Worm (Caenorhabditis elegans) whole organism, mixed stage, embryonic: ENCODE data around the gene cah-3.

Source experiments
- M03D4.4 ChIP-seq: sonication (generic microtip); optimal IDR thresholded peaks from 2 replicates; lab custom pipeline; 2017; ENCODE audit warnings: mild to moderate bottlenecking, missing genetic modification characterization, missing compliant biosample characterization
- bed-3 ChIP-seq: fragments of 200-800 bp; sonication (Bioruptor generic); optimal IDR thresholded peaks from 3 replicates; lab custom pipeline; 2018; ENCODE audit warnings: mild to moderate bottlenecking, missing genetic modification characterization, moderate library complexity, missing compliant biosample characterization
- blmp-1 ChIP-seq: fragments of 150-350 bp; optimal IDR thresholded peaks from 2 replicates; lab custom pipeline; 2014; ENCODE audit warnings: missing biosample characterization, missing genetic modification characterization
- ceh-39 ChIP-seq: fragments of 150-350 bp; optimal IDR thresholded peaks from 2 replicates; lab custom pipeline; 2014; ENCODE audit warnings: missing biosample characterization, missing genetic modification characterization
- ceh-43 ChIP-seq: fragments of 200-800 bp; sonication (Bioruptor generic); optimal IDR thresholded peaks from 2 replicates; lab custom pipeline; 2018; ENCODE audit warnings: mild to moderate bottlenecking, missing genetic modification characterization, moderate library complexity, missing compliant biosample characterization
- ceh-83 ChIP-seq: fragments of 200-800 bp; sonication (Bioruptor generic); optimal IDR thresholded peaks from 2 replicates; lab custom pipeline; 2018; ENCODE audit warnings: mild to moderate bottlenecking, missing genetic modification characterization, missing compliant biosample characterization
- ces-1 ChIP-seq: fragments of 150-350 bp; optimal IDR thresholded peaks from 2 replicates; lab custom pipeline; 2014; ENCODE audit warnings: missing biosample characterization, missing genetic modification reagents, missing genetic modification characterization
- cnd-1 ChIP-seq: fragments of 200-800 bp; sonication (Bioruptor generic); optimal IDR thresholded peaks from 2 replicates; lab custom pipeline; 2018; ENCODE audit warnings: mild to moderate bottlenecking, missing genetic modification characterization, missing compliant biosample characterization
- drap-1 ChIP-seq: fragments of 200-800 bp; sonication (Bioruptor generic); optimal IDR thresholded peaks from 3 replicates; lab custom pipeline; 2018; ENCODE audit warnings: mild to moderate bottlenecking, missing genetic modification characterization, missing compliant biosample characterization
- elt-1 ChIP-seq: sonication (generic microtip); optimal IDR thresholded peaks from 2 replicates; lab custom pipeline; 2017; ENCODE audit warnings: missing genetic modification characterization, mild to moderate bottlenecking, missing compliant biosample characterization, antibody characterized with exemption, moderate library complexity, borderline replicate concordance; ENCODE audit not compliant: insufficient read depth
- elt-3 ChIP-seq: fragments of 150-350 bp; optimal IDR thresholded peaks from 2 replicates; lab custom pipeline; 2014; ENCODE audit warnings: missing biosample characterization, missing genetic modification characterization
- flh-1 ChIP-seq: fragments of 200-800 bp; sonication (Bioruptor generic); optimal IDR thresholded peaks from 2 replicates; lab custom pipeline; 2018; ENCODE audit warnings: mild to moderate bottlenecking, missing genetic modification characterization, moderate library complexity, missing compliant biosample characterization
- ham-2 ChIP-seq: fragments of 200-800 bp; sonication (Bioruptor generic); optimal IDR thresholded peaks from 2 replicates; lab custom pipeline; 2018; ENCODE audit warnings: mild to moderate bottlenecking, missing genetic modification characterization, missing compliant biosample characterization
- hlh-1 ChIP-seq: fragments of 150-350 bp; optimal IDR thresholded peaks from 2 replicates; lab custom pipeline; 2014; ENCODE audit warnings: missing biosample characterization, missing genetic modification reagents, missing genetic modification characterization
- lin-13 ChIP-seq: fragments of 150-350 bp; optimal IDR thresholded peaks from 2 replicates; lab custom pipeline; 2014; ENCODE audit warnings: missing biosample characterization, missing genetic modification characterization
- lin-32 ChIP-seq: fragments of 200-800 bp; sonication (Bioruptor generic); optimal IDR thresholded peaks from 2 replicates; lab custom pipeline; 2018; ENCODE audit warnings: mild to moderate bottlenecking, missing genetic modification characterization, missing compliant biosample characterization
- mab-5 ChIP-seq: fragments of 150-350 bp; optimal IDR thresholded peaks from 2 replicates; lab custom pipeline; 2014; ENCODE audit warnings: missing biosample characterization, missing genetic modification characterization
- mep-1 ChIP-seq: fragments of 150-350 bp; optimal IDR thresholded peaks from 2 replicates; lab custom pipeline; 2017; ENCODE audit warnings: missing biosample characterization, missing genetic modification reagents, missing genetic modification characterization, inconsistent platforms
- mls-2 ChIP-seq: sonication (generic microtip); optimal IDR thresholded peaks from 2 replicates; lab custom pipeline; 2016; ENCODE audit warnings: mild to moderate bottlenecking, missing genetic modification characterization, moderate library complexity, missing compliant biosample characterization
- nhr-12 ChIP-seq: fragments of 150-350 bp; optimal IDR thresholded peaks from 2 replicates; lab custom pipeline; 2014; ENCODE audit warnings: missing biosample characterization, missing genetic modification characterization
- nhr-237 ChIP-seq: fragments of 150-350 bp; optimal IDR thresholded peaks from 2 replicates; lab custom pipeline; 2014; ENCODE audit warnings: missing biosample characterization, missing genetic modification characterization
- nhr-28 ChIP-seq: fragments of 150-350 bp; optimal IDR thresholded peaks from 2 replicates; lab custom pipeline; 2014; ENCODE audit warnings: missing biosample characterization, missing genetic modification characterization
- pha-4 ChIP-seq: fragments of 150-350 bp; optimal IDR thresholded peaks from 2 replicates; lab custom pipeline; 2018; ENCODE audit warnings: missing biosample characterization, missing genetic modification reagents, missing genetic modification characterization
- snpc-4 ChIP-seq: fragments of 150-350 bp; optimal IDR thresholded peaks from 2 replicates; lab custom pipeline; 2014; ENCODE audit warnings: missing biosample characterization, missing genetic modification characterization
- sptf-1 ChIP-seq: sonication (generic microtip); optimal IDR thresholded peaks from 2 replicates; lab custom pipeline; 2017; ENCODE audit warnings: mild to moderate bottlenecking, missing genetic modification characterization, moderate library complexity, missing compliant biosample characterization
- unc-120 ChIP-seq: sonication (generic microtip); optimal IDR thresholded peaks from 2 replicates; lab custom pipeline; 2017; ENCODE audit warnings: missing genetic modification characterization, missing compliant biosample characterization; ENCODE audit not compliant: poor library complexity, severe bottlenecking
- unc-39 ChIP-seq: fragments of 150-350 bp; optimal IDR thresholded peaks from 2 replicates; lab custom pipeline; 2014; ENCODE audit warnings: missing biosample characterization, missing genetic modification characterization
- unc-62 ChIP-seq: fragments of 150-350 bp; optimal IDR thresholded peaks from 2 replicates; lab custom pipeline; 2014; ENCODE audit warnings: missing biosample characterization, missing genetic modification reagents, missing genetic modification characterization
- ztf-11 ChIP-seq: fragments of 150-350 bp; optimal IDR thresholded peaks from 2 replicates; lab custom pipeline; 2014; ENCODE audit warnings: missing biosample characterization, missing genetic modification characterization

cah-3 gene

ce11 chrX:16484681-16485080, 2.6 kb upstream of the cah-3 start:
- TF ChIP-seq ces-1 (peak; percentile 13), hlh-1 (tag; lab: Kevin White, UChicago) (no peak)
- TF ChIP-seq, all 35 proteins: peak for 1

ce11 chrX:16485322-16485721, 2.0 kb upstream of the cah-3 start:
- TF ChIP-seq ces-1 = peak; percentile 68
- no peak for TF ChIP-seq unc-62 (GFP tag; lab: Kevin White, UChicago)
- TF ChIP-seq, all 35 proteins: peak for 1

ce11 chrX:16490753-16491152, 3.5 kb downstream of the cah-3 start:
- TF ChIP-seq snpc-4 (tag; lab: Kevin White, UChicago) (no peak), elt-3 (tag; lab: Kevin White, UChicago) (no peak), hlh-1 (tag; lab: Kevin White, UChicago) (no peak)

ce11 chrX:16494630-16495029, 7.3 kb downstream of the cah-3 start, which contains the start of gene K05G3.2:
K05G3.2 (plus strand) TSS chrX:16494930.
- no peak for TF ChIP-seq drap-1 (GFP tag; lab: Kevin White, UChicago)
- no peak for TF ChIP-seq ham-2 (GFP tag; lab: Kevin White, UChicago)
- TF ChIP-seq flh-1 = no peak
- no peak for TF ChIP-seq ceh-39
- TF ChIP-seq nhr-237 = no peak
- no peak for TF ChIP-seq snpc-4 (tag; lab: Kevin White, UChicago)
- no peak for TF ChIP-seq unc-120 (tag; lab: Kevin White, UChicago)
- TF ChIP-seq mep-1 = no peak
- no peak for TF ChIP-seq blmp-1 (tag; lab: Kevin White, UChicago)

ce11 chrX:16501032-16501431, 13.8 kb downstream of the cah-3 start, which contains the start of gene K05G3.1:
K05G3.1 (plus strand) TSS chrX:16501332.
- TF ChIP-seq mab-5 (no peak), nhr-12 (tag; lab: Kevin White, UChicago) (no peak), ztf-11 (tag; lab: Kevin White, UChicago) (no peak), unc-62 (GFP tag; lab: Kevin White, UChicago) (no peak), ceh-39 (no peak), bed-3 (GFP tag; lab: Kevin White, UChicago) (no peak), ceh-43 (GFP tag; lab: Kevin White, UChicago) (no peak), lin-13 (no peak), sptf-1 (tag; lab: Kevin White, UChicago) (no peak), mls-2 (tag; lab: Kevin White, UChicago) (no peak), nhr-28 (no peak)

- TF ChIP-seq pha-4 (tag; lab: Kevin White, UChicago) = no peak
- TF ChIP-seq mls-2 (tag; lab: Kevin White, UChicago) = no peak
- TF ChIP-seq elt-1 (tag; lab: Kevin White, UChicago) = no peak
- no peak for TF ChIP-seq elt-3 (tag; lab: Kevin White, UChicago)
- no peak for TF ChIP-seq ztf-11 (tag; lab: Kevin White, UChicago)
- TF ChIP-seq ceh-83 (GFP tag; lab: Kevin White, UChicago) = no peak
- TF ChIP-seq lin-32 (GFP tag; lab: Kevin White, UChicago) = no peak
- TF ChIP-seq mep-1 = no peak
- no peak for TF ChIP-seq cnd-1 (tag; lab: Kevin White, UChicago)
Observed at ce11 chrX:16502997-16503396, 15.7 kb downstream of the cah-3 start.

- no peak for TF ChIP-seq cnd-1 (tag; lab: Kevin White, UChicago)
- no peak for TF ChIP-seq unc-39 (tag; lab: Kevin White, UChicago)
- no peak for TF ChIP-seq mab-5
- no peak for TF ChIP-seq ceh-39
- no peak for TF ChIP-seq M03D4.4
- TF ChIP-seq lin-13 = no peak
- TF ChIP-seq snpc-4 (tag; lab: Kevin White, UChicago) = no peak
- no peak for TF ChIP-seq mep-1
- TF ChIP-seq unc-62 (GFP tag; lab: Kevin White, UChicago) = no peak
- no peak for TF ChIP-seq ces-1
- no peak for TF ChIP-seq lin-32 (GFP tag; lab: Kevin White, UChicago)
- TF ChIP-seq, all 35 proteins: peak for 0
Observed at ce11 chrX:16505348-16505747, 18.1 kb downstream of the cah-3 start, which contains the start of gene T25D1.3. T25D1.3 (plus strand) TSS chrX:16505648.
